Worm (Caenorhabditis elegans): Measurements from ENCODE around the gene R09E10.13.

ce11 chrIV:10284194-10284910 is 10.6 kb downstream of the R09E10.13 start, which contains the start of gene rad-51:
- TF ChIP-seq fos-1 (tag; optimal IDR thresholded peaks at IDR 0.05): peak; percentile 65
- TF ChIP-seq nhr-25 (tag; optimal IDR thresholded peaks at IDR 0.05): peak; percentile 29
